Worm (Caenorhabditis elegans) whole organism, mixed stage, embryonic: ENCODE results near the gene srx-46.
"Not testable (repeated sequence)": the region's sequence is repeated elsewhere in the genome, so short reads cannot be mapped to it uniquely, and the experiment has no call there.

Source experiments
- M03D4.4 ChIP-seq: sonication (generic microtip); optimal IDR thresholded peaks from 2 replicates; lab custom pipeline; 2017; ENCODE audit warnings: mild to moderate bottlenecking, missing genetic modification characterization, missing compliant biosample characterization
- blmp-1 ChIP-seq: fragments of 150-350 bp; optimal IDR thresholded peaks from 2 replicates; lab custom pipeline; 2014; ENCODE audit warnings: missing biosample characterization, missing genetic modification characterization
- ceh-39 ChIP-seq: fragments of 150-350 bp; optimal IDR thresholded peaks from 2 replicates; lab custom pipeline; 2014; ENCODE audit warnings: missing biosample characterization, missing genetic modification characterization
- ceh-43 ChIP-seq: fragments of 200-800 bp; sonication (Bioruptor generic); optimal IDR thresholded peaks from 2 replicates; lab custom pipeline; 2018; ENCODE audit warnings: mild to moderate bottlenecking, missing genetic modification characterization, moderate library complexity, missing compliant biosample characterization
- ceh-83 ChIP-seq: fragments of 200-800 bp; sonication (Bioruptor generic); optimal IDR thresholded peaks from 2 replicates; lab custom pipeline; 2018; ENCODE audit warnings: mild to moderate bottlenecking, missing genetic modification characterization, missing compliant biosample characterization
- ces-1 ChIP-seq: fragments of 150-350 bp; optimal IDR thresholded peaks from 2 replicates; lab custom pipeline; 2014; ENCODE audit warnings: missing biosample characterization, missing genetic modification reagents, missing genetic modification characterization
- cnd-1 ChIP-seq: fragments of 200-800 bp; sonication (Bioruptor generic); optimal IDR thresholded peaks from 2 replicates; lab custom pipeline; 2018; ENCODE audit warnings: mild to moderate bottlenecking, missing genetic modification characterization, missing compliant biosample characterization
- elt-1 ChIP-seq: sonication (generic microtip); optimal IDR thresholded peaks from 2 replicates; lab custom pipeline; 2017; ENCODE audit warnings: missing genetic modification characterization, mild to moderate bottlenecking, missing compliant biosample characterization, antibody characterized with exemption, moderate library complexity, borderline replicate concordance; ENCODE audit not compliant: insufficient read depth
- elt-3 ChIP-seq: fragments of 150-350 bp; optimal IDR thresholded peaks from 2 replicates; lab custom pipeline; 2014; ENCODE audit warnings: missing biosample characterization, missing genetic modification characterization
- flh-1 ChIP-seq: fragments of 200-800 bp; sonication (Bioruptor generic); optimal IDR thresholded peaks from 2 replicates; lab custom pipeline; 2018; ENCODE audit warnings: mild to moderate bottlenecking, missing genetic modification characterization, moderate library complexity, missing compliant biosample characterization
- hlh-1 ChIP-seq: fragments of 150-350 bp; optimal IDR thresholded peaks from 2 replicates; lab custom pipeline; 2014; ENCODE audit warnings: missing biosample characterization, missing genetic modification reagents, missing genetic modification characterization
- lin-13 ChIP-seq: fragments of 150-350 bp; optimal IDR thresholded peaks from 2 replicates; lab custom pipeline; 2014; ENCODE audit warnings: missing biosample characterization, missing genetic modification characterization
- lin-32 ChIP-seq: fragments of 200-800 bp; sonication (Bioruptor generic); optimal IDR thresholded peaks from 2 replicates; lab custom pipeline; 2018; ENCODE audit warnings: mild to moderate bottlenecking, missing genetic modification characterization, missing compliant biosample characterization
- lsy-2 ChIP-seq: fragments of 150-350 bp; optimal IDR thresholded peaks from 2 replicates; lab custom pipeline; 2014; ENCODE audit warnings: missing biosample characterization, missing genetic modification characterization
- mab-5 ChIP-seq: fragments of 150-350 bp; optimal IDR thresholded peaks from 2 replicates; lab custom pipeline; 2014; ENCODE audit warnings: missing biosample characterization, missing genetic modification characterization
- mep-1 ChIP-seq: fragments of 150-350 bp; optimal IDR thresholded peaks from 2 replicates; lab custom pipeline; 2017; ENCODE audit warnings: missing biosample characterization, missing genetic modification reagents, missing genetic modification characterization, inconsistent platforms
- mls-2 ChIP-seq: sonication (generic microtip); optimal IDR thresholded peaks from 2 replicates; lab custom pipeline; 2016; ENCODE audit warnings: mild to moderate bottlenecking, missing genetic modification characterization, moderate library complexity, missing compliant biosample characterization
- nhr-12 ChIP-seq: fragments of 150-350 bp; optimal IDR thresholded peaks from 2 replicates; lab custom pipeline; 2014; ENCODE audit warnings: missing biosample characterization, missing genetic modification characterization
- nhr-2 ChIP-seq: fragments of 150-350 bp; optimal IDR thresholded peaks from 2 replicates; lab custom pipeline; 2014; ENCODE audit warnings: missing biosample characterization, missing genetic modification characterization
- nhr-237 ChIP-seq: fragments of 150-350 bp; optimal IDR thresholded peaks from 2 replicates; lab custom pipeline; 2014; ENCODE audit warnings: missing biosample characterization, missing genetic modification characterization
- nhr-76 ChIP-seq: sonication (generic microtip); optimal IDR thresholded peaks from 2 replicates; lab custom pipeline; 2017; ENCODE audit warnings: missing biosample characterization, missing genetic modification characterization
- pha-4 ChIP-seq: fragments of 150-350 bp; optimal IDR thresholded peaks from 2 replicates; lab custom pipeline; 2018; ENCODE audit warnings: missing biosample characterization, missing genetic modification reagents, missing genetic modification characterization
- sem-2 ChIP-seq: fragments of 200-800 bp; sonication (Bioruptor generic); optimal IDR thresholded peaks from 2 replicates; lab custom pipeline; 2018; ENCODE audit warnings: mild to moderate bottlenecking, missing genetic modification characterization, missing compliant biosample characterization
- snpc-4 ChIP-seq: fragments of 150-350 bp; optimal IDR thresholded peaks from 2 replicates; lab custom pipeline; 2014; ENCODE audit warnings: missing biosample characterization, missing genetic modification characterization
- sptf-1 ChIP-seq: sonication (generic microtip); optimal IDR thresholded peaks from 2 replicates; lab custom pipeline; 2017; ENCODE audit warnings: mild to moderate bottlenecking, missing genetic modification characterization, moderate library complexity, missing compliant biosample characterization
- tbx-8 ChIP-seq: fragments of 200-800 bp; sonication (Bioruptor generic); optimal IDR thresholded peaks from 2 replicates; lab custom pipeline; 2018; ENCODE audit warnings: mild to moderate bottlenecking, missing genetic modification characterization, moderate library complexity, missing compliant biosample characterization
- unc-120 ChIP-seq: sonication (generic microtip); optimal IDR thresholded peaks from 2 replicates; lab custom pipeline; 2017; ENCODE audit warnings: missing genetic modification characterization, missing compliant biosample characterization; ENCODE audit not compliant: poor library complexity, severe bottlenecking
- unc-39 ChIP-seq: fragments of 150-350 bp; optimal IDR thresholded peaks from 2 replicates; lab custom pipeline; 2014; ENCODE audit warnings: missing biosample characterization, missing genetic modification characterization
- unc-62 ChIP-seq: fragments of 150-350 bp; optimal IDR thresholded peaks from 2 replicates; lab custom pipeline; 2014; ENCODE audit warnings: missing biosample characterization, missing genetic modification reagents, missing genetic modification characterization
- zip-8 ChIP-seq: fragments of 150-350 bp; optimal IDR thresholded peaks from 2 replicates; lab custom pipeline; 2014; ENCODE audit warnings: missing biosample characterization, missing genetic modification characterization
- ztf-11 ChIP-seq: fragments of 150-350 bp; optimal IDR thresholded peaks from 2 replicates; lab custom pipeline; 2014; ENCODE audit warnings: missing biosample characterization, missing genetic modification characterization

srx-46 gene

ce11 chrV:9378335-9378734 is 25.3 kb downstream of the srx-46 start, which contains the start of gene E02C12.10:
Gene E02C12.10, minus strand, starts transcription at chrV:9378409.
- no peak for TF ChIP-seq blmp-1
- TF ChIP-seq ces-1 (GFP tag; lab: Kevin White, UChicago) = no peak
- TF ChIP-seq nhr-76 (tag; lab: Kevin White, UChicago) = no peak
- TF ChIP-seq nhr-2 = no peak
- TF ChIP-seq flh-1 (GFP tag; lab: Kevin White, UChicago) = no peak
- TF ChIP-seq M03D4.4 (tag; lab: Kevin White, UChicago) = no peak
- no peak for TF ChIP-seq unc-62
- no peak for TF ChIP-seq unc-120
- no peak for TF ChIP-seq lsy-2 (tag; lab: Kevin White, UChicago)
- no peak for TF ChIP-seq lin-13 (tag; lab: Kevin White, UChicago)
- no peak for TF ChIP-seq elt-3 (tag; lab: Kevin White, UChicago)
- no peak for TF ChIP-seq nhr-12
- no peak for TF ChIP-seq cnd-1 (tag; lab: Kevin White, UChicago)

DNA sequence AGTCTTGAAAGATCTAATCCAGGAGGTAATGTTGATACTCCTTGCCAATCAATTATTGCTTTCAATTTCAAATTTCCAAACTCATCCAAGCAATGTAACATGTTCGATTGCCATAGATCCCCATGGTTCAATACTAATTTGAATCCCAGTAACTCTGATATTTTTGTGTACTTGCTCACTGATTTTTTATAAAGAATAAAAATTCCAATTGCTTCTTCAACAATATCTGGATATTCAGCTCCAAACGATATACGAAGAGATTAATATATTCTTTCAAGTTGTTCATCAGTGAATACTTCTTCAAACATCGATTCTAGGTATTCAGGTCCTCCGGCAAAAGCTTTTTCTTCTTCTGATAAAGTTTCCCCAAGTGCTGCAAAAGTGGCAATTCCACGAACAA is 26.8 kb downstream of the srx-46 start, which contains the start of gene E02C12.11:
TSS of gene E02C12.11 (minus strand) at position 101 of the 400 bp plus-strand sequence.
- TF ChIP-seq sem-2 (GFP tag; lab: Kevin White, UChicago); mls-2; hlh-1 (tag; lab: Kevin White, UChicago): not testable (repeated sequence)

DNA sequence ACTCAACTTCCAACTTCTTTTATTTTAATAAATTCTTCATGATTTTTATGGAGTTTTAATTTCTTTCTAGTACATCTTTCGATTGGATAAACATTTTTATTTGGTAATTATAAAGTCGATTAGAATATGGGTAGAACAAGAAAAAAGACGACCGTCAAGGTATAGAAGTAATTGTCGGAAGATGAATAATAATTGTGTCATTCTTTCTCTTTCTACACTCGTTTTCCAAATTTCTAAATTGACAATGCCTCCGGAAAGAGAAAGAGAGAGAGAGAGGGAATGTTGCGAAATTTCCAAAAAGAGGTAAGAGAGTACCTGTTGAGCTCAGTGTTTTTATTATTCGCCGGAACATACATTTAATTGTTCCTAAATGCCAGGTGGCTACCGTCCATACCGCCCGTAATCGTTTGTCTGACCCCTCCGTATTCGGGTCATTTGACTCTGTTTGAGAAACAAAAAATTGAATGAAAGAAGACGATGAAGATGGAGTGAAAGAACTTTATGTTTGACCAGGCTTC is 28.9 kb downstream of the srx-46 start, which contains the start of gene E02C12.12:
TSS of gene E02C12.12 (minus strand) at position 468 of the 518 bp plus-strand sequence.
- TF ChIP-seq unc-120 (no peak), flh-1 (GFP tag; lab: Kevin White, UChicago) (no peak), nhr-2 (peak; percentile 51), elt-1 (tag; lab: Kevin White, UChicago) (no peak), tbx-8 (GFP tag; lab: Kevin White, UChicago) (no peak), zip-8 (tag; lab: Kevin White, UChicago) (no peak), elt-3 (tag; lab: Kevin White, UChicago) (no peak), sptf-1 (tag; lab: Kevin White, UChicago) (no peak), sem-2 (GFP tag; lab: Kevin White, UChicago) (no peak)

DNA sequence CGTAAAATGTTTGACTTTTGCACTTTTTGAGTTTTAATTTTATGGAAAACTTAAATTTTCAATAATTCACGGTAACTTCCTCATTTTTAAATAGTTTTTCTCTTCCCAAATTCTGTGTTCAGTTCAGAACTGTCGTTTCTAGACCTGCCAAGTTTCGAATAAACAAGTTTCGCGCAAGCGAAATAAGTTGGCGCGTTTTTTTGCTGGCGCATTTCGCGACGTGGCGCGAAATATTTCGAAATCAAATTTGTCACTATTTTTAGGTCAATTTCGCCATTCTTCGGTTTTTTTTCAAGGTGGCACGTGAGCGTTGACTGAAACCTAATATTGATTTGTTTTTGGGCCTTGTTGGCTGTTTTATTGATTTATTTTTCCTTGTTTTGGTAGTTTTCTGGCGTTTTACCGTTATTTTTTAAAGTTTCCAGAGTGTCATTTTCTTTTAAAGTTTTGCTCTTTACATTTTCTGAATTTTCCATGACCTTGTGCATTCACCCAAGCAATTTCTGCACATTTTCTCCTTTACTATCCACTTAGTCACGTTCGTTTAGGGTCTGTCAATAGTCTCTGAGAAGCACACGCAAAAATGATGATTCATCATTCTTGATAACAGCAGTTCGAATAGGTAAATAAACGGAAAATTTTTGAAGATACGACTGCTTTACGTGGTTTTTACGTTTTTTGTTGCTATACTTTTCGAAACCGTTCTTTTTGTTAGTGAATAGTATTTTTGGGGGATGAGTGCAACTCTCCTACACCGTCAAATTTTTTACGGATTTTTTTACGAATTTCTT is 29.7 kb downstream of the srx-46 start:
- no peak for TF ChIP-seq lin-32
- no peak for TF ChIP-seq tbx-8 (GFP tag; lab: Kevin White, UChicago)
- TF ChIP-seq nhr-12 = no peak
- no peak for TF ChIP-seq cnd-1 (tag; lab: Kevin White, UChicago)
- TF ChIP-seq lin-13 (tag; lab: Kevin White, UChicago) = no peak
- no peak for TF ChIP-seq unc-120

DNA sequence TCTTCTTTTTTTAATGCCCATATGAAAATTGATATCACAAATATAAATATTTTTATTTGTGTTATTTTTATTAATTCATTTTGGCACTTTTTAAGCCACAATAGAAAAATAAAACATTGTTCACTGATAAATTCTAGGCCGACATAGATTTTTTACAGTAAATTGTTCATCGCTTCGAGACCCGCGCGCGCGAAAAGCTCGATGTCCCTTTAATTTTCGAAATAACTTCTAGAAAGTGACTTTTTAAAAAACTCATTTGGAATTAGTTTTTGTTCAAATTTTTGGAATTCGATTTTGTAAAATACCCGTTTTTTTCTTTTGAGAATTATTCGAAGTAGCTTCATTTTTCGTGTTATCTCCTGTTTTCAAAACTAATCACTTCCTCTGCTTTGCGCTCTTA is 31.3 kb downstream of the srx-46 start:
- TF ChIP-seq snpc-4 (tag; lab: Kevin White, UChicago) (no peak), nhr-76 (tag; lab: Kevin White, UChicago) (no peak), hlh-1 (tag; lab: Kevin White, UChicago) (no peak), elt-1 (tag; lab: Kevin White, UChicago) (no peak), sem-2 (GFP tag; lab: Kevin White, UChicago) (no peak), pha-4 (tag; lab: Kevin White, UChicago) (no peak), zip-8 (tag; lab: Kevin White, UChicago) (no peak), mab-5 (no peak), nhr-2 (no peak), lin-32 (no peak), tbx-8 (GFP tag; lab: Kevin White, UChicago) (no peak), ceh-83 (GFP tag; lab: Kevin White, UChicago) (no peak), ceh-39 (tag; lab: Kevin White, UChicago) (no peak), nhr-237 (tag; lab: Kevin White, UChicago) (no peak)

- TF ChIP-seq mep-1 (tag; lab: Kevin White, UChicago) (no peak), cnd-1 (tag; lab: Kevin White, UChicago) (no peak), sptf-1 (tag; lab: Kevin White, UChicago) (no peak), ceh-39 (tag; lab: Kevin White, UChicago) (no peak), nhr-2 (no peak), nhr-76 (tag; lab: Kevin White, UChicago) (no peak), lin-32 (no peak), lsy-2 (tag; lab: Kevin White, UChicago) (no peak), ces-1 (GFP tag; lab: Kevin White, UChicago) (no peak), ceh-43 (GFP tag; lab: Kevin White, UChicago) (no peak), mls-2 (no peak), zip-8 (tag; lab: Kevin White, UChicago) (no peak), nhr-12 (no peak), unc-39 (tag; lab: Kevin White, UChicago) (no peak), elt-3 (tag; lab: Kevin White, UChicago) (no peak), ztf-11 (tag; lab: Kevin White, UChicago) (no peak)
- TF ChIP-seq, all 35 proteins: peak for 0
Measured at ce11 chrV:9384949-9385348, 31.9 kb downstream of the srx-46 start.
